Worm (Caenorhabditis elegans) whole organism, L1 larva: Measurements from ENCODE around the gene mpk-1.

Experiments used
- C34B4.2 ChIP-seq: sonication (generic microtip); optimal IDR thresholded peaks from 2 replicates; lab custom pipeline; 2017; ENCODE audit warnings: mild to moderate bottlenecking, missing genetic modification characterization, missing compliant biosample characterization
- F16B12.6 ChIP-seq: fragments of 150-350 bp; optimal IDR thresholded peaks from 2 replicates; lab custom pipeline; 2014; ENCODE audit warnings: missing biosample characterization, missing genetic modification characterization
- aly-2 ChIP-seq: fragments of 150-350 bp; optimal IDR thresholded peaks from 2 replicates; lab custom pipeline; 2014; ENCODE audit warnings: missing biosample characterization, missing genetic modification characterization
- ama-1 ChIP-seq: fragments of 150-350 bp; optimal IDR thresholded peaks from 2 replicates; lab custom pipeline; 2014
- blmp-1 ChIP-seq: fragments of 150-350 bp; optimal IDR thresholded peaks from 2 replicates; lab custom pipeline; 2014; ENCODE audit warnings: missing biosample characterization, missing genetic modification characterization
- ceh-8 ChIP-seq: fragments of 200-800 bp; sonication (Bioruptor generic); optimal IDR thresholded peaks from 2 replicates; lab custom pipeline; 2018; ENCODE audit warnings: mild to moderate bottlenecking, missing genetic modification characterization, moderate library complexity, missing compliant biosample characterization
- ces-1 ChIP-seq: fragments of 150-350 bp; optimal IDR thresholded peaks from 2 replicates; lab custom pipeline; 2014; ENCODE audit warnings: missing biosample characterization, missing genetic modification reagents, missing genetic modification characterization
- efl-1 ChIP-seq, 4 experiments: fragments of 150-350 bp; optimal IDR thresholded peaks in 3 of 4; peaks in 1 of 4; 1 replicate in 1 of 4; 2 replicates in 3 of 4; lab custom pipeline; 2014; ENCODE audit warnings: missing biosample characterization in 2 of 4, missing genetic modification characterization in 2 of 4, missing genetic modification reagents in 2 of 4
- egl-13 ChIP-seq: sonication (generic microtip); optimal IDR thresholded peaks from 2 replicates; lab custom pipeline; 2016; ENCODE audit warnings: missing genotype, missing genetic modification reagents, missing genetic modification characterization, missing compliant biosample characterization
- elt-2 ChIP-seq: sonication (generic microtip); optimal IDR thresholded peaks from 2 replicates; lab custom pipeline; 2016; ENCODE audit warnings: missing genetic modification characterization, mild to moderate bottlenecking, inconsistent platforms, missing compliant biosample characterization, missing genetic modification reagents
- fkh-4 ChIP-seq: sonication (generic microtip); optimal IDR thresholded peaks from 2 replicates; lab custom pipeline; 2016; ENCODE audit warnings: missing compliant biosample characterization, missing genetic modification characterization, borderline replicate concordance
- fos-1 ChIP-seq: fragments of 150-350 bp; optimal IDR thresholded peaks from 2 replicates; lab custom pipeline; 2014; ENCODE audit warnings: missing biosample characterization, missing genetic modification characterization
- hpl-2 ChIP-seq: fragments of 150-350 bp; optimal IDR thresholded peaks from 2 replicates; lab custom pipeline; 2014; ENCODE audit warnings: missing biosample characterization, missing genetic modification reagents, missing genetic modification characterization
- irx-1 ChIP-seq: sonication (generic microtip); optimal IDR thresholded peaks from 2 replicates; lab custom pipeline; 2016; ENCODE audit warnings: missing genetic modification characterization, missing compliant biosample characterization
- lin-14 ChIP-seq: fragments of 200-800 bp; sonication (Bioruptor generic); optimal IDR thresholded peaks from 2 replicates; lab custom pipeline; 2018; ENCODE audit warnings: mild to moderate bottlenecking, missing genetic modification characterization, moderate library complexity, missing compliant biosample characterization
- lir-3 ChIP-seq: sonication (generic microtip); optimal IDR thresholded peaks from 2 replicates; lab custom pipeline; 2016; ENCODE audit warnings: mild to moderate bottlenecking, missing genetic modification characterization, moderate library complexity, missing compliant biosample characterization; ENCODE audit not compliant: poor library complexity
- lsy-2 ChIP-seq, 2 experiments: fragments of 150-350 bp; optimal IDR thresholded peaks; 2 replicates each; lab custom pipeline; 2014; ENCODE audit warnings: missing biosample characterization in 2 of 2, missing genetic modification characterization in 2 of 2
- nhr-237 ChIP-seq: fragments of 150-350 bp; optimal IDR thresholded peaks from 2 replicates; lab custom pipeline; 2014; ENCODE audit warnings: missing biosample characterization, missing genetic modification characterization
- nhr-28 ChIP-seq: fragments of 150-350 bp; optimal IDR thresholded peaks from 2 replicates; lab custom pipeline; 2014; ENCODE audit warnings: missing biosample characterization, missing genetic modification characterization
- nhr-47 ChIP-seq: sonication (generic microtip); optimal IDR thresholded peaks from 2 replicates; lab custom pipeline; 2016; ENCODE audit warnings: mild to moderate bottlenecking, missing genetic modification characterization, moderate library complexity, missing compliant biosample characterization
- nhr-85 ChIP-seq: sonication (generic microtip); peaks from one replicate; lab custom pipeline; 2016; ENCODE audit warnings: missing genetic modification characterization, inconsistent platforms, missing compliant biosample characterization
- nhr-90 ChIP-seq: sonication (generic microtip); optimal IDR thresholded peaks from 2 replicates; lab custom pipeline; 2016; ENCODE audit warnings: mild to moderate bottlenecking, missing genetic modification characterization, missing compliant biosample characterization; ENCODE audit not compliant: poor library complexity
- pag-3 ChIP-seq: sonication (generic microtip); optimal IDR thresholded peaks from 2 replicates; lab custom pipeline; 2017; ENCODE audit warnings: missing genetic modification characterization, mild to moderate bottlenecking, missing compliant biosample characterization, antibody characterized with exemption, borderline replicate concordance; ENCODE audit not compliant: insufficient read depth
- pax-3 ChIP-seq: fragments of 200-800 bp; sonication (Bioruptor generic); optimal IDR thresholded peaks from 2 replicates; lab custom pipeline; 2018; ENCODE audit warnings: mild to moderate bottlenecking, missing genetic modification characterization, moderate library complexity, missing compliant biosample characterization
- snpc-4 ChIP-seq: fragments of 150-350 bp; optimal IDR thresholded peaks from 2 replicates; lab custom pipeline; 2014; ENCODE audit warnings: missing biosample characterization, missing genetic modification characterization
- sptf-1 ChIP-seq: fragments of 150-350 bp; optimal IDR thresholded peaks from 2 replicates; lab custom pipeline; 2014; ENCODE audit warnings: missing biosample characterization, missing genetic modification characterization
- unc-130 ChIP-seq: fragments of 150-350 bp; optimal IDR thresholded peaks from 2 replicates; lab custom pipeline; 2017; ENCODE audit warnings: missing biosample characterization, missing genetic modification characterization, inconsistent platforms
- vab-15 ChIP-seq: sonication (generic microtip); optimal IDR thresholded peaks from 2 replicates; lab custom pipeline; 2017; ENCODE audit warnings: missing genotype, mild to moderate bottlenecking, missing genetic modification characterization, missing compliant biosample characterization
- xbp-1 ChIP-seq: sonication (generic microtip); optimal IDR thresholded peaks from 2 replicates; lab custom pipeline; 2016; ENCODE audit warnings: missing genetic modification characterization, missing compliant biosample characterization
- ztf-11 ChIP-seq, 2 experiments: sonication (generic microtip); optimal IDR thresholded peaks; 2 replicates each; lab custom pipeline; 2016 to 2017; ENCODE audit warnings: missing genetic modification characterization in 2 of 2, missing biosample characterization in 1 of 2, missing compliant biosample characterization in 1 of 2

Gene mpk-1

ce11 chrIII:4263048-4263447, 35.1 kb upstream of the mpk-1 start, which contains the start of gene T08A11.1:
Gene T08A11.1 (minus strand): TSS chrIII:4263148.
- TF ChIP-seq lir-3 (tag; lab: Kevin White, UChicago) = no peak
- TF ChIP-seq blmp-1 (tag; lab: Kevin White, UChicago) = no peak
- no peak for TF ChIP-seq vab-15 (tag; lab: Kevin White, UChicago)
- TF ChIP-seq lsy-2 (tag; optimal IDR thresholded peaks at IDR 0.05; lab: Kevin White, UChicago) = no peak
- TF ChIP-seq nhr-237 (tag; lab: Kevin White, UChicago) = no peak
- no peak for TF ChIP-seq pax-3 (tag; lab: Kevin White, UChicago)
- no peak for TF ChIP-seq elt-2 (tag; lab: Kevin White, UChicago)
- TF ChIP-seq efl-1 (optimal IDR thresholded peaks at IDR 0.05; lab: Kevin White, UChicago) = no peak
- TF ChIP-seq efl-1 (GFP tag; optimal IDR thresholded peaks at IDR 0.05 in 1 of 2; lab: Kevin White, UChicago) = no peak

ce11 chrIII:4257896-4258295, 30.0 kb upstream of the mpk-1 start:
- TF ChIP-seq egl-13 (tag; lab: Kevin White, UChicago) = no peak
- TF ChIP-seq lsy-2 (tag; optimal IDR thresholded peaks at IDR 0.05; lab: Kevin White, UChicago) = no peak

ce11 chrIII:4247571-4247970, 19.7 kb upstream of the mpk-1 start, which contains the start of gene Y44F5A.1:
Gene Y44F5A.1 (minus strand): TSS chrIII:4247671.
- TF ChIP-seq irx-1 (tag; lab: Kevin White, UChicago) (no peak), fos-1 (tag; lab: Kevin White, UChicago) (no peak), lin-14 (GFP tag; lab: Kevin White, UChicago) (no peak), ces-1 (GFP tag; lab: Kevin White, UChicago) (no peak), C34B4.2 (no peak), aly-2 (tag; lab: Kevin White, UChicago) (no peak), ama-1 (lab: Kevin White, UChicago) (no peak), unc-130 (no peak), nhr-28 (tag; lab: Kevin White, UChicago) (no peak), F16B12.6 (tag; lab: Kevin White, UChicago) (no peak)
- TF ChIP-seq, all 84 proteins: peak for 0

ce11 chrIII:4244285-4244684, 16.4 kb upstream of the mpk-1 start, which contains the start of gene zhit-2:
Gene zhit-2 (minus strand): TSS chrIII:4244385.
- TF ChIP-seq ces-1 (GFP tag; lab: Kevin White, UChicago) (no peak), sptf-1 (no peak), fkh-4 (tag; lab: Kevin White, UChicago) (no peak), vab-15 (tag; lab: Kevin White, UChicago) (no peak), nhr-237 (tag; lab: Kevin White, UChicago) (no peak), pag-3 (tag; lab: Kevin White, UChicago) (no peak), xbp-1 (tag; lab: Kevin White, UChicago) (no peak), ztf-11 (tag; optimal IDR thresholded peaks at IDR 0.05; lab: Kevin White, UChicago) (no peak), nhr-90 (tag; lab: Kevin White, UChicago) (no peak), hpl-2 (no peak), nhr-47 (no peak), irx-1 (tag; lab: Kevin White, UChicago) (no peak), ceh-8 (no peak), blmp-1 (tag; lab: Kevin White, UChicago) (no peak)

- TF ChIP-seq nhr-85 (tag; lab: Kevin White, UChicago) = peak; percentile 2
- no peak for TF ChIP-seq snpc-4 (tag; lab: Kevin White, UChicago)
- TF ChIP-seq efl-1 (optimal IDR thresholded peaks at IDR 0.05; lab: Kevin White, UChicago) = no peak
- TF ChIP-seq efl-1 (GFP tag; optimal IDR thresholded peaks at IDR 0.05 in 1 of 2; lab: Kevin White, UChicago) = peak in 1 of 2 experiments; percentile 31
- no peak for TF ChIP-seq sptf-1
- TF ChIP-seq aly-2 (tag; lab: Kevin White, UChicago) = no peak
Measured at ce11 chrIII:4243461-4243860, 15.6 kb upstream of the mpk-1 start, which contains the start of gene mrpl-21. Gene mrpl-21 (minus strand): TSS chrIII:4243561.
